Fruit fly (Drosophila melanogaster): ENCODE results near the gene Amnionless.

Amnionless gene

DNA sequence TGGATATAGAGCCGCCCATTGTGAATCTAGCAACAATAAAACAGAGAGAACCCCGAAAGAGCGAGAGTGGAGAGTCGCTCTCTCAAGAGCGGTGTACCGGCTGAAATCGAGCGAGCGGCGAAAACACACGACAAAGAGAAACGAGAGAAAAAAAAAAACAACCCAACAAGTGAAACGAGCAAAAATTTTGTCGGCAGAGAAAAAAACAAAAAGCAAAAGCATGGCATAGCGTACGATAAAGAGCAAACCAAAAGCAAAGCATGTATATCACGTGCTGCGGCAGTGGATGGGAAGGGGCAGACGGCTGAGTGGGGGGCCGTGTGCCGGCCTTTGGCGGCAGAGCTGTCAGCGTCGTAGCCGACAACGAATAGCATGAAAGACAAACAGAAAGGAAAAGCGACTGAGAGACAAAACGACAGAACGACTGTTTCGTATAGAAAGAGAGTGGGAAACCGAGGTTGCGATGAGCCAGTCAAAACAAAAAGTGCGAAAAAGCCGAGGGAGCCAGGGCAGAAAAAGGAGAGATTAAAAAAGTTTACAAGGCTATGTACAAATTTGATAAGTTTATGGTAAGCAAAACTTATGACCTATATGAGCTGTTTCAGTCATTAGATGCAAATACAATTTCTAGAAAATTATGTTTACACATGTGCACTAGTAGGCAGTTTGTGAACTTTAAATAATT lies 42.1 kb downstream of the Amnionless start (continued):
- TF ChIP-seq Stat92E (GFP tag; optimal IDR thresholded peaks at IDR 0.05) (peak in 1 of 3 experiments; percentile 46), CG8765 (GFP tag; IDR thresholded peaks at IDR 0.05) (no peak), pita (GFP tag; optimal IDR thresholded peaks at IDR 0.05) (no peak), sd (tag; optimal IDR thresholded peaks at IDR 0.05) (peak; percentile 70), lov (optimal IDR thresholded peaks at IDR 0.05) (no peak), lov (GFP tag; IDR thresholded peaks at IDR 0.05) (no peak), Dip3 (GFP tag; optimal IDR thresholded peaks at IDR 0.05) (no peak), eyg (GFP tag; optimal IDR thresholded peaks at IDR 0.05) (no peak), CG6254 (GFP tag; optimal IDR thresholded peaks at IDR 0.05) (no peak), Xrp1 (GFP tag; IDR thresholded peaks at IDR 0.05) (0 out of 2 replicates have a peak, but pooled peaks have one; percentile 20), CG2199 (GFP tag; IDR thresholded peaks at IDR 0.05) (0 out of 3 replicates have a peak, but pooled peaks have one; percentile 37), chn (GFP tag; optimal IDR thresholded peaks at IDR 0.05) (peak; percentile 5), CG10543 (GFP tag; optimal IDR thresholded peaks at IDR 0.05) (peak; percentile 37), CG6765 (GFP tag; optimal IDR thresholded peaks at IDR 0.05) (no peak), wor (GFP tag; IDR thresholded peaks at IDR 0.05) (no peak), HLHmδ (GFP tag; optimal IDR thresholded peaks at IDR 0.05) (peak; percentile 11), Adf1 (GFP tag; IDR thresholded peaks at IDR 0.05) (peak; percentile 97), Tbp (GFP tag; optimal IDR thresholded peaks at IDR 0.05) (no peak), nmo (GFP tag; optimal IDR thresholded peaks at IDR 0.05) (no peak), tup (GFP tag; optimal IDR thresholded peaks at IDR 0.05) (no peak), al (GFP tag; IDR thresholded peaks at IDR 0.05) (no peak), cwo (GFP tag; optimal IDR thresholded peaks at IDR 0.05) (peak; percentile 100), abd-A (tag; optimal IDR thresholded peaks at IDR 0.05) (peak; percentile 86), rib (GFP tag; IDR thresholded peaks at IDR 0.05) (peak; percentile 89; the same call in 1 of the 2 replicates), lola (GFP tag; optimal IDR thresholded peaks at IDR 0.05) (no peak), Bgb (GFP tag; IDR thresholded peaks at IDR 0.05; ENCODE audit: partially characterized antibody) (peak; percentile 23; the same call in 1 of the 2 replicates), Dbx (GFP tag; IDR thresholded peaks at IDR 0.05) (no peak; the same call in 2 of the 3 replicates), hbn (GFP tag; IDR thresholded peaks at IDR 0.05; ENCODE audit: partially characterized antibody) (peak; percentile 57; the same call in 1 of the 2 replicates), CG17385 (GFP tag; optimal IDR thresholded peaks at IDR 0.05) (peak; percentile 7), Taf1 (GFP tag; IDR thresholded peaks at IDR 0.05) (no peak), ase (GFP tag; IDR thresholded peaks at IDR 0.05) (no peak), kah (GFP tag; optimal IDR thresholded peaks at IDR 0.05) (peak; percentile 43), Rx (GFP tag; IDR thresholded peaks at IDR 0.05) (no peak), lab (GFP tag; optimal IDR thresholded peaks at IDR 0.05) (peak; percentile 23), CG31388 (GFP tag; optimal IDR thresholded peaks at IDR 0.05) (no peak), fd64A (GFP tag; optimal IDR thresholded peaks at IDR 0.05) (no peak), NK7.1 (GFP tag; optimal IDR thresholded peaks at IDR 0.05) (no peak), cg (GFP tag; optimal IDR thresholded peaks at IDR 0.05) (peak; percentile 24), NfI (GFP tag; optimal IDR thresholded peaks at IDR 0.05) (no peak), HHEX (GFP tag; optimal IDR thresholded peaks at IDR 0.05) (no peak), Atf-2 (GFP tag; optimal IDR thresholded peaks at IDR 0.05) (no peak), Trl (optimal IDR thresholded peaks at IDR 0.05) (peak; percentile 96 to 98), Trl (GFP tag; optimal IDR thresholded peaks at IDR 0.05) (peak; percentile 68), CG17802 (tag; optimal IDR thresholded peaks at IDR 0.05) (no peak), CG8478 (optimal IDR thresholded peaks at IDR 0.05) (no peak), CG43689 (GFP tag; IDR thresholded peaks at IDR 0.05) (no peak), CG32767 (GFP tag; IDR thresholded peaks at IDR 0.05) (no peak), CG4707 (GFP tag; optimal IDR thresholded peaks at IDR 0.05) (no peak), dpn (GFP tag; optimal IDR thresholded peaks at IDR 0.05) (no peak), Max (GFP tag; optimal IDR thresholded peaks at IDR 0.05) (peak; percentile 49)
